Worm (Caenorhabditis elegans) whole organism, L3 larva: ENCODE measurements around the gene npp-20.

ENCODE experiments used
- ceh-82 ChIP-seq: fragments of 150-350 bp; optimal IDR thresholded peaks from 2 replicates; lab custom pipeline; 2014; ENCODE audit warnings: missing biosample characterization, missing genetic modification characterization
- eor-1 ChIP-seq, 2 experiments: fragments of 150-350 bp; optimal IDR thresholded peaks; 2 replicates each; lab custom pipeline; 2014 to 2018; ENCODE audit warnings: missing biosample characterization in 2 of 2, missing genetic modification characterization in 2 of 2
- fkh-10 ChIP-seq: sonication (generic microtip); optimal IDR thresholded peaks from 2 replicates; lab custom pipeline; 2017; ENCODE audit warnings: missing biosample characterization, missing genetic modification reagents, missing genetic modification characterization
- mdl-1 ChIP-seq: fragments of 150-350 bp; optimal IDR thresholded peaks from 2 replicates; lab custom pipeline; 2014; ENCODE audit warnings: missing biosample characterization, missing genetic modification characterization
- nhr-76 ChIP-seq: fragments of 150-350 bp; sonication (generic microtip); optimal IDR thresholded peaks from 5 replicates; lab custom pipeline; 2014; ENCODE audit warnings: missing biosample characterization, missing genetic modification characterization
- sea-2 ChIP-seq: fragments of 150-350 bp; sonication (generic microtip); optimal IDR thresholded peaks from 4 replicates; lab custom pipeline; 2014; ENCODE audit warnings: missing biosample characterization, missing genetic modification reagents, missing genetic modification characterization
- unc-39 ChIP-seq: sonication (generic microtip); optimal IDR thresholded peaks from 4 replicates; lab custom pipeline; 2017; ENCODE audit warnings: missing biosample characterization, missing genetic modification characterization
- unc-62 ChIP-seq: fragments of 150-350 bp; sonication (generic microtip); optimal IDR thresholded peaks from 4 replicates; lab custom pipeline; 2014; ENCODE audit warnings: missing biosample characterization, missing genetic modification reagents, missing genetic modification characterization
- zag-1 ChIP-seq: fragments of 150-350 bp; optimal IDR thresholded peaks from 2 replicates; lab custom pipeline; 2014; ENCODE audit warnings: missing biosample characterization, missing genetic modification characterization
- ztf-4 ChIP-seq: fragments of 150-350 bp; optimal IDR thresholded peaks from 2 replicates; lab custom pipeline; 2014; ENCODE audit warnings: missing biosample characterization, missing genetic modification characterization

ce11 chrIV:1443514-1443913, 52.3 kb downstream of the npp-20 start:
- TF ChIP-seq mdl-1 (tag; lab: Kevin White, UChicago): no peak
- no peak for TF ChIP-seq sea-2
- no peak for TF ChIP-seq unc-62
- TF ChIP-seq zag-1 (tag; lab: Kevin White, UChicago): no peak
- TF ChIP-seq fkh-10: no peak
- no peak for TF ChIP-seq eor-1 (tag; optimal IDR thresholded peaks at IDR 0.05; lab: Kevin White, UChicago)
- no peak for TF ChIP-seq nhr-76
- TF ChIP-seq ceh-82 (tag; lab: Kevin White, UChicago): no peak
- TF ChIP-seq ztf-4 (tag; lab: Kevin White, UChicago): no peak
- no peak for TF ChIP-seq unc-39 (tag; lab: Kevin White, UChicago)
